Worm (Caenorhabditis elegans) whole organism, young adult: ENCODE data around the gene dcap-1.

Experiments
- B0336.3 ChIP-seq: fragments of 200-800 bp; sonication (Bioruptor generic); IDR thresholded peaks from 2 replicates; pipeline ENCODE4 v1.3.6; 2022; ENCODE audit warnings: missing genetic modification characterization, missing compliant biosample characterization
- D2030.7 ChIP-seq: fragments of 200-800 bp; sonication (Bioruptor generic); IDR thresholded peaks from 2 replicates; pipeline ENCODE4 v1.3.6; 2022; ENCODE audit warnings: missing genetic modification reagents, missing genetic modification characterization, missing compliant biosample characterization
- F37B4.10 ChIP-seq: fragments of 200-800 bp; sonication (Bioruptor generic); IDR thresholded peaks from 2 replicates; pipeline ENCODE4 v1.3.6; 2022; ENCODE audit warnings: missing genetic modification characterization, missing compliant biosample characterization
- F39B2.1 ChIP-seq: fragments of 200-800 bp; sonication (Bioruptor generic); IDR thresholded peaks from 2 replicates; pipeline ENCODE4 v1.3.6; 2022; ENCODE audit warnings: missing genetic modification reagents, missing genetic modification characterization, missing compliant biosample characterization
- F55B11.4 ChIP-seq: sonication (generic microtip); optimal IDR thresholded peaks from 2 replicates; lab custom pipeline; 2016; ENCODE audit warnings: missing compliant biosample characterization, missing genetic modification characterization, borderline replicate concordance; ENCODE audit not compliant: insufficient read depth
- F57C9.4 ChIP-seq: sonication (generic microtip); optimal IDR thresholded peaks from 2 replicates; lab custom pipeline; 2017; ENCODE audit warnings: mild to moderate bottlenecking, missing genetic modification characterization, missing compliant biosample characterization
- T07F8.4 ChIP-seq: sonication (generic microtip); optimal IDR thresholded peaks from 2 replicates; lab custom pipeline; 2016; ENCODE audit warnings: mild to moderate bottlenecking, missing genetic modification characterization, moderate library complexity, missing compliant biosample characterization
- Y53F4B.3 ChIP-seq: fragments of 200-800 bp; sonication (Bioruptor generic); IDR thresholded peaks from 2 replicates; pipeline ENCODE4 v1.3.6; 2022; ENCODE audit warnings: missing genetic modification reagents, missing genetic modification characterization, missing compliant biosample characterization
- Y53G8AR.9 ChIP-seq: fragments of 200-800 bp; sonication (Bioruptor generic); conservative IDR thresholded peaks from 2 replicates; pipeline ENCODE4 v1.3.6; 2022; ENCODE audit warnings: missing genetic modification reagents, missing genetic modification characterization, missing compliant biosample characterization
- Y56A3A.18 ChIP-seq: fragments of 200-800 bp; sonication (Bioruptor generic); IDR thresholded peaks from 2 replicates; pipeline ENCODE4 v1.3.6; 2022; ENCODE audit warnings: missing genetic modification reagents, missing genetic modification characterization, missing compliant biosample characterization
- aptf-3 ChIP-seq: fragments of 200-800 bp; sonication (Bioruptor generic); IDR thresholded peaks from 2 replicates; pipeline ENCODE4 v1.3.6; 2022; ENCODE audit warnings: missing genetic modification characterization, missing compliant biosample characterization
- atf-7 ChIP-seq: sonication (generic microtip); optimal IDR thresholded peaks from 2 replicates; lab custom pipeline; 2017; ENCODE audit warnings: mild to moderate bottlenecking, missing genetic modification characterization, missing compliant biosample characterization
- attf-5 ChIP-seq: fragments of 200-800 bp; sonication (Bioruptor generic); optimal IDR thresholded peaks from 2 replicates; lab custom pipeline; 2018; ENCODE audit warnings: mild to moderate bottlenecking, missing genetic modification characterization, missing compliant biosample characterization
- ceh-40 ChIP-seq: fragments of 200-800 bp; sonication (Bioruptor generic); IDR thresholded peaks from 2 replicates; pipeline ENCODE4 v1.3.6; 2022; ENCODE audit warnings: missing genetic modification characterization, missing compliant biosample characterization
- ceh-91 ChIP-seq: fragments of 200-800 bp; sonication (Bioruptor generic); IDR thresholded peaks from 2 replicates; pipeline ENCODE4 v1.3.6; 2022; ENCODE audit warnings: missing genetic modification reagents, missing genetic modification characterization, missing compliant biosample characterization
- dox-1 ChIP-seq: fragments of 200-800 bp; sonication (Bioruptor generic); IDR thresholded peaks from 2 replicates; pipeline ENCODE4 v1.3.6; 2022; ENCODE audit warnings: missing genetic modification reagents, missing genetic modification characterization, missing compliant biosample characterization
- efl-1 ChIP-seq: fragments of 150-350 bp; optimal IDR thresholded peaks from 2 replicates; lab custom pipeline; 2014; ENCODE audit warnings: missing biosample characterization, missing genetic modification reagents, missing genetic modification characterization
- egl-18 ChIP-seq: fragments of 200-800 bp; sonication (Bioruptor generic); IDR thresholded peaks from 2 replicates; pipeline ENCODE4 v1.3.6; 2022; ENCODE audit warnings: missing genetic modification reagents, missing genetic modification characterization, missing compliant biosample characterization
- egrh-3 ChIP-seq: fragments of 200-800 bp; sonication (Bioruptor generic); IDR thresholded peaks from 2 replicates; pipeline ENCODE4 v1.3.6; 2022; ENCODE audit warnings: missing genetic modification reagents, missing genetic modification characterization, missing compliant biosample characterization
- ekl-4 ChIP-seq: fragments of 200-800 bp; sonication (Bioruptor generic); IDR thresholded peaks from 2 replicates; pipeline ENCODE4 v1.3.6; 2022; ENCODE audit warnings: missing genetic modification reagents, missing genetic modification characterization, missing compliant biosample characterization
- ets-4 ChIP-seq: fragments of 200-800 bp; sonication (Bioruptor generic); optimal IDR thresholded peaks from 2 replicates; lab custom pipeline; 2018; ENCODE audit warnings: mild to moderate bottlenecking, missing genetic modification characterization, missing compliant biosample characterization
- gei-17 ChIP-seq: fragments of 200-800 bp; sonication (Bioruptor generic); optimal IDR thresholded peaks from 2 replicates; lab custom pipeline; 2018; ENCODE audit warnings: mild to moderate bottlenecking, missing genetic modification characterization, missing compliant biosample characterization
- hmg-1.2 ChIP-seq: fragments of 200-800 bp; sonication (Bioruptor generic); IDR thresholded peaks from 2 replicates; pipeline ENCODE4 v1.3.6; 2022; ENCODE audit warnings: missing genetic modification reagents, missing genetic modification characterization, missing compliant biosample characterization
- hmg-20 ChIP-seq: fragments of 200-800 bp; sonication (Bioruptor generic); IDR thresholded peaks from 2 replicates; pipeline ENCODE4 v1.3.6; 2022; ENCODE audit warnings: missing genetic modification reagents, missing genetic modification characterization, missing compliant biosample characterization
- hrde-1 ChIP-seq: sonication (generic microtip); optimal IDR thresholded peaks from 2 replicates; lab custom pipeline; 2016; ENCODE audit warnings: missing genetic modification characterization, mild to moderate bottlenecking, missing compliant biosample characterization, moderate library complexity, missing genotype, missing genetic modification reagents, borderline replicate concordance
- let-607 ChIP-seq, 2 experiments: fragments of 200-800 bp in 1 of 2; sonication (Bioruptor generic) in 1 of 2; sonication (generic microtip) in 1 of 2; optimal IDR thresholded peaks; 2 replicates each; lab custom pipeline; 2016 to 2018; ENCODE audit warnings: mild to moderate bottlenecking in 2 of 2, missing compliant biosample characterization in 2 of 2, missing genetic modification characterization in 2 of 2, moderate library complexity in 2 of 2, missing genotype in 1 of 2
- lir-1 ChIP-seq: fragments of 200-800 bp; sonication (Bioruptor generic); conservative IDR thresholded peaks from 2 replicates; pipeline ENCODE4 v1.3.6; 2022; ENCODE audit warnings: missing genetic modification reagents, missing genetic modification characterization, missing compliant biosample characterization
- lsy-27 ChIP-seq: sonication (generic microtip); optimal IDR thresholded peaks from 2 replicates; lab custom pipeline; 2017; ENCODE audit warnings: missing genetic modification characterization, mild to moderate bottlenecking, missing compliant biosample characterization, antibody characterized with exemption, missing genotype, borderline replicate concordance; ENCODE audit not compliant: insufficient read depth
- madf-10 ChIP-seq: sonication (generic microtip); optimal IDR thresholded peaks from 2 replicates; lab custom pipeline; 2016; ENCODE audit warnings: mild to moderate bottlenecking, missing genetic modification characterization, missing compliant biosample characterization
- madf-3 ChIP-seq: fragments of 200-800 bp; sonication (Bioruptor generic); IDR thresholded peaks from 2 replicates; pipeline ENCODE4 v1.3.6; 2022; ENCODE audit warnings: missing genetic modification reagents, missing genetic modification characterization, missing compliant biosample characterization
- nfya-1 ChIP-seq: sonication (generic microtip); optimal IDR thresholded peaks from 2 replicates; lab custom pipeline; 2017; ENCODE audit warnings: antibody characterized with exemption, missing compliant biosample characterization, missing genetic modification characterization, borderline replicate concordance; ENCODE audit not compliant: insufficient read depth
- nfya-2 ChIP-seq: fragments of 200-800 bp; sonication (Bioruptor generic); IDR thresholded peaks from 2 replicates; pipeline ENCODE4 v1.3.6; 2022; ENCODE audit warnings: missing genetic modification reagents, missing genetic modification characterization, missing compliant biosample characterization
- pha-4 ChIP-seq: fragments of 150-350 bp; sonication (generic microtip); optimal IDR thresholded peaks from 2 replicates; lab custom pipeline; 2014; ENCODE audit warnings: missing biosample characterization, missing genetic modification reagents, missing genetic modification characterization
- rec-8 ChIP-seq, 2 experiments: sonication (generic microtip); optimal IDR thresholded peaks; 2 replicates each; lab custom pipeline; 2016; ENCODE audit warnings: mild to moderate bottlenecking in 2 of 2, missing genetic modification characterization in 2 of 2, missing genetic modification reagents in 2 of 2, missing genotype in 2 of 2, missing biosample characterization in 1 of 2, missing compliant biosample characterization in 1 of 2, moderate library complexity in 1 of 2
- rpc-1 ChIP-seq, 2 experiments: fragments of 150-350 bp in 1 of 2; sonication (generic microtip) in 1 of 2; optimal IDR thresholded peaks; 2 replicates each; lab custom pipeline; 2014 to 2018; ENCODE audit warnings: missing biosample characterization in 1 of 2, missing genetic modification characterization in 1 of 2, missing genetic modification reagents in 1 of 2, missing genotype in 1 of 2
- sea-2 ChIP-seq: fragments of 200-800 bp; sonication (Bioruptor generic); IDR thresholded peaks from 2 replicates; pipeline ENCODE4 v1.3.6; 2022; ENCODE audit warnings: missing genetic modification characterization, missing compliant biosample characterization
- snpc-1.1 ChIP-seq: sonication (generic microtip); optimal IDR thresholded peaks from 2 replicates; lab custom pipeline; 2017; ENCODE audit warnings: missing genetic modification characterization, mild to moderate bottlenecking, missing compliant biosample characterization, antibody characterized with exemption, moderate library complexity, missing genotype, missing genetic modification reagents; ENCODE audit not compliant: insufficient read depth
- snpc-1.3 ChIP-seq: sonication (generic microtip); optimal IDR thresholded peaks from 2 replicates; lab custom pipeline; 2017; ENCODE audit warnings: missing genetic modification characterization, mild to moderate bottlenecking, missing compliant biosample characterization, antibody characterized with exemption, moderate library complexity, missing genotype, missing genetic modification reagents; ENCODE audit not compliant: insufficient read depth
- tbp1 ChIP-seq: fragments of 200-800 bp; sonication (Bioruptor generic); optimal IDR thresholded peaks from 2 replicates; lab custom pipeline; 2018; ENCODE audit warnings: mild to moderate bottlenecking, missing genetic modification characterization, missing compliant biosample characterization
- tbx-9 ChIP-seq: sonication (generic microtip); optimal IDR thresholded peaks from 2 replicates; lab custom pipeline; 2016; ENCODE audit warnings: borderline replicate concordance, missing genetic modification characterization, inconsistent platforms, missing compliant biosample characterization
- tlf-1 ChIP-seq: fragments of 200-800 bp; sonication (Bioruptor generic); optimal IDR thresholded peaks from 2 replicates; lab custom pipeline; 2018; ENCODE audit warnings: mild to moderate bottlenecking, missing genetic modification characterization, missing compliant biosample characterization
- unc-130 ChIP-seq: sonication (generic microtip); optimal IDR thresholded peaks from 2 replicates; lab custom pipeline; 2016; ENCODE audit warnings: missing genetic modification reagents, missing genetic modification characterization, missing compliant biosample characterization
- unc-62 ChIP-seq: fragments of 150-350 bp; optimal IDR thresholded peaks from 2 replicates; lab custom pipeline; 2014; ENCODE audit warnings: missing biosample characterization, missing genetic modification reagents, missing genetic modification characterization
- xnd-1 ChIP-seq: sonication (generic microtip); optimal IDR thresholded peaks from 2 replicates; lab custom pipeline; 2016; ENCODE audit warnings: missing genotype, missing genetic modification reagents, missing genetic modification characterization, missing compliant biosample characterization
- ztf-25 ChIP-seq: fragments of 200-800 bp; sonication (Bioruptor generic); IDR thresholded peaks from 2 replicates; pipeline ENCODE4 v1.3.6; 2022; ENCODE audit warnings: missing genetic modification reagents, missing genetic modification characterization, missing compliant biosample characterization

The dcap-1 gene

DNA sequence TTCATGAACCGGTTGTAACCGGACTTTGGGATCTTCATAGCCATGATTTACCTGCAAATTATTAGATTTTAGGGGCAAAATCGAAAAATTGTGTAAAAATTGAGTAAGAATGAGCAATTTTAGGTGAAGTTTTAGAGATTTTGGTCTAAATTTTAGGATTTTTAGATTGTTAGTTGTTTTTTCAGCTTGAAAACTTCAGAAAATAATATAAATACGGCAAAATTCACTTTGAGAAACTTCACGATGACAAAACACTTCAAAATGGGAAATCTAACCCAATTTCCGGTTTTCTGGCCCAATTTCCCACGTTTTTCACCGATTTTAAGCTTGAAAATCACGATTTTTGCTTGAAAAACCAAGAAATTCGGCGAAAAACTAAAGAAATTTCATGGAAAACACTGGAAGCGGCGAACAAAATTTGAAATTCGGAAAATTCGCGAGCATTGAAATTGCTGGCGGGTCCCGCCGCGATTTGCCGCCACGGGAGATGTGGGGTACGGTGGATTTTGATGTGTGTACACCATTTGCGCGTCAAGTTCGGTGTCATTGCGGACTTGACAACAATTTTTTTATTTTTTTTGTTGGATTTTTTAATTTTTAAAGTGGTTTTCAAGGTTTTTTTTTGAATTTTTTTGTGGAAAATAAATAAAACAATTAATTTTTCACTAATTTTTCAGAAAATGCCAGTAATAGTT lies 39.4 kb upstream of the dcap-1 start, which contains the start of the genes cct-8 and Y55F3AR.2 (continued):
- TF ChIP-seq sea-2 (GFP tag; lab: Robert Waterston, UW) (peak; percentile 87; the same call in 1 of the 2 replicates), ztf-25 (GFP tag; lab: Robert Waterston, UW) (peak; percentile 71; the same call in 1 of the 2 replicates), pha-4 (tag; lab: Kevin White, UChicago) (peak; percentile 88), nfya-1 (tag; lab: Kevin White, UChicago) (no peak), ceh-91 (GFP tag; lab: Robert Waterston, UW) (peak; percentile 96), attf-5 (peak; percentile 97), unc-130 (GFP tag; lab: Kevin White, UChicago) (peak; percentile 71), ekl-4 (GFP tag; lab: Robert Waterston, UW) (peak; percentile 99), tbp1 (peak; percentile 79), ets-4 (GFP tag; lab: Kevin White, UChicago) (peak; percentile 30), T07F8.4 (tag; lab: Kevin White, UChicago) (peak; percentile 4), gei-17 (peak; percentile 93), Y53G8AR.9 (GFP tag; lab: Robert Waterston, UW) (peak; percentile 100), unc-62 (GFP tag; lab: Kevin White, UChicago) (no peak), madf-3 (peak; percentile 97), Y53F4B.3 (peak; percentile 62; the same call in 1 of the 2 replicates), Y56A3A.18 (GFP tag; lab: Robert Waterston, UW) (peak; percentile 99), tlf-1 (peak; percentile 99), snpc-1.3 (peak; percentile 96), aptf-3 (GFP tag; lab: Robert Waterston, UW) (peak; percentile 83; the same call in 1 of the 2 replicates), rec-8 (tag; optimal IDR thresholded peaks at IDR 0.05; lab: Kevin White, UChicago) (peak; percentile 35 to 38), egl-18 (GFP tag; lab: Robert Waterston, UW) (peak; percentile 86; the same call in 1 of the 2 replicates), hmg-1.2 (peak; percentile 91), egrh-3 (GFP tag; lab: Robert Waterston, UW) (peak; percentile 47; the same call in 1 of the 2 replicates), nfya-2 (GFP tag; lab: Robert Waterston, UW) (peak; percentile 92), tbx-9 (peak; percentile 50), F55B11.4 (tag; lab: Kevin White, UChicago) (no peak), B0336.3 (GFP tag; lab: Robert Waterston, UW) (peak; percentile 99), atf-7 (peak; percentile 96), D2030.7 (GFP tag; lab: Robert Waterston, UW) (peak; percentile 97), let-607 (tag; optimal IDR thresholded peaks at IDR 0.05; lab: Kevin White, UChicago) (peak; percentile 88 to 94), hmg-20 (peak; percentile 96), efl-1 (peak; percentile 93), F37B4.10 (GFP tag; lab: Robert Waterston, UW) (no peak), snpc-1.1 (tag; lab: Kevin White, UChicago) (peak; percentile 71), madf-10 (peak; percentile 89), hrde-1 (tag; lab: Kevin White, UChicago) (peak; percentile 88), F57C9.4 (tag; lab: Kevin White, UChicago) (peak; percentile 65), dox-1 (peak; percentile 99), ceh-40 (GFP tag; lab: Robert Waterston, UW) (peak; percentile 67; the same call in 1 of the 2 replicates), F39B2.1 (GFP tag; lab: Robert Waterston, UW) (peak; percentile 94), rpc-1 (optimal IDR thresholded peaks at IDR 0.05; lab: Kevin White, UChicago) (peak; percentile 44), rpc-1 (tag; optimal IDR thresholded peaks at IDR 0.05; lab: Kevin White, UChicago) (peak; percentile 2), xnd-1 (peak; percentile 78), lsy-27 (tag; lab: Kevin White, UChicago) (peak; percentile 80), lir-1 (GFP tag; lab: Robert Waterston, UW) (peak; percentile 98)
